Worm (Caenorhabditis elegans) whole organism, mixed stage, embryonic: ENCODE results near the gene prde-1.

ENCODE experiments used
- blmp-1 ChIP-seq: fragments of 150-350 bp; optimal IDR thresholded peaks from 2 replicates; lab custom pipeline; 2014; ENCODE audit warnings: missing biosample characterization, missing genetic modification characterization
- nhr-12 ChIP-seq: fragments of 150-350 bp; optimal IDR thresholded peaks from 2 replicates; lab custom pipeline; 2014; ENCODE audit warnings: missing biosample characterization, missing genetic modification characterization
- snpc-4 ChIP-seq: fragments of 150-350 bp; optimal IDR thresholded peaks from 2 replicates; lab custom pipeline; 2014; ENCODE audit warnings: missing biosample characterization, missing genetic modification characterization

DNA sequence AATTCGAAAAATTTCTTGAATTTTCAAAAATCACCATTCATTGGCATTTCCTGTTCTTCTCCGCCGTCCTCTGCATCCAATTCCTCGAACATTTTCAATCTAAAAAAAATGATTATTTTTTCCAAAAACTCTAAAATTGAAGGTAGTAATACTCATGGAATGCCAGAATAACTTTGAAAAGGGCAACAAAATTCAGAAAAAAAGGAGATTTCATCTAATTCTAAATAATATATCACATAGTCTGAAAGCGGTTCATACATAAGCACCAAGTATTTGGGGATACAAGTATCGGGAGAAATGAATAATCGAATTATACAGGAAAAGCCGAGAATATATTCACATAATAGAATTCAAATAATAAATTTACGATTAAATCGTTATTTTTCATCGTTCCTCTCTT, 37.3 kb downstream of the prde-1 start, which contains the start of gene mdt-28:
- TF ChIP-seq nhr-12 (tag; lab: Kevin White, UChicago) (no peak), blmp-1 (tag; lab: Kevin White, UChicago) (no peak), snpc-4 (no peak)
